Worm (Caenorhabditis elegans) whole organism, midembryonic: ENCODE measurements around the gene F44B9.2.

ENCODE experiments used
- T22C8.4 ChIP-seq: fragments of 200-800 bp; sonication (Bioruptor generic); IDR thresholded peaks from 2 replicates; pipeline ENCODE4 v1.3.6; 2022; ENCODE audit warnings: missing genetic modification characterization, missing compliant biosample characterization
- cog-1 ChIP-seq: sonication (generic microtip); optimal IDR thresholded peaks from 2 replicates; lab custom pipeline; 2016; ENCODE audit warnings: missing genetic modification characterization, missing compliant biosample characterization
- flt-1 ChIP-seq: fragments of 200-800 bp; sonication (Bioruptor generic); IDR thresholded peaks from 2 replicates; pipeline ENCODE4 v1.3.6; 2022; ENCODE audit warnings: missing genetic modification characterization, missing compliant biosample characterization
- klf-2 ChIP-seq: fragments of 200-800 bp; sonication (Bioruptor generic); conservative IDR thresholded peaks from 2 replicates; pipeline ENCODE4 v1.3.6; 2022; ENCODE audit warnings: missing genetic modification reagents, missing genetic modification characterization, missing compliant biosample characterization
- med-1 ChIP-seq: sonication (generic microtip); optimal IDR thresholded peaks from 2 replicates; lab custom pipeline; 2017; ENCODE audit warnings: missing genetic modification characterization, mild to moderate bottlenecking, missing compliant biosample characterization, antibody characterized with exemption, missing genetic modification reagents; ENCODE audit not compliant: insufficient read depth
- ref-1 ChIP-seq: fragments of 200-800 bp; sonication (Bioruptor generic); conservative IDR thresholded peaks from 2 replicates; pipeline ENCODE4 v1.3.6; 2022; ENCODE audit warnings: missing genetic modification reagents, missing genetic modification characterization, missing compliant biosample characterization
- tab-1 ChIP-seq: fragments of 200-800 bp; sonication (Bioruptor generic); IDR thresholded peaks from 2 replicates; pipeline ENCODE4 v1.3.6; 2022; ENCODE audit warnings: missing genetic modification characterization, missing compliant biosample characterization
- ztf-23 ChIP-seq: fragments of 200-800 bp; sonication (Bioruptor generic); IDR thresholded peaks from 2 replicates; pipeline ENCODE4 v1.3.6; 2022; ENCODE audit warnings: missing genetic modification reagents, missing genetic modification characterization, missing compliant biosample characterization
- ztf-29 ChIP-seq: fragments of 200-800 bp; sonication (Bioruptor generic); IDR thresholded peaks from 2 replicates; pipeline ENCODE4 v1.3.6; 2022; ENCODE audit warnings: missing genetic modification reagents, missing genetic modification characterization, missing compliant biosample characterization

Gene F44B9.2

DNA sequence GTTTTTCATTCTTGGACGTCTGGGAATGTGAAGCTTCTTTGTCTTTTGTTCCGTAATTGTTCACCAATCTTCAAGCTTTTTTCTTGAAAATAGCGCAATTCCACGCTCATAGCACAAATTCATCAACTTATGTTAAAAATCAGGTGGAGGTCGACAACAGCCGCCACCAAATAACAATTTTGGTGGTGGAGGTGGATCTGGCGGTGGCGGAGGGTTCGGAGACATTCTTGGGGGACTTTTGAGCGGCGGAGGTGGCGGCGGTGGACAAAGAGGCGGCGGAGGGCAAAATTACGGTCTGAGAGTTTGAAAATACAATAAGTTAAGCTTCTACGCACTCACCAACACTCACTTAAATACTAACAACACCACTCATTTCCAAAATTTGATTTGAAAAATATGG is 40.3 kb upstream of the F44B9.2 start:
- TF ChIP-seq tab-1 (GFP tag; lab: Robert Waterston, UW) (no peak), ref-1 (GFP tag; lab: Robert Waterston, UW) (no peak), flt-1 (GFP tag; lab: Robert Waterston, UW) (no peak), med-1 (GFP tag; lab: Kevin White, UChicago) (no peak), ztf-29 (GFP tag; lab: Robert Waterston, UW) (no peak), cog-1 (tag; lab: Kevin White, UChicago) (no peak), klf-2 (GFP tag; lab: Robert Waterston, UW) (no peak), T22C8.4 (no peak), ztf-23 (no peak)

- TF ChIP-seq flt-1 (GFP tag; lab: Robert Waterston, UW) (no peak), ztf-23 (no peak), ref-1 (GFP tag; lab: Robert Waterston, UW) (no peak), klf-2 (GFP tag; lab: Robert Waterston, UW) (no peak), med-1 (GFP tag; lab: Kevin White, UChicago) (no peak), ztf-29 (GFP tag; lab: Robert Waterston, UW) (no peak), T22C8.4 (no peak), tab-1 (GFP tag; lab: Robert Waterston, UW) (no peak), cog-1 (tag; lab: Kevin White, UChicago) (no peak)
Measured at ce11 chrIII:7986585-7987171, 35.6 kb upstream of the F44B9.2 start, which contains the start of gene hrpk-2. TSS of gene hrpk-2 (plus strand) at chrIII:7987121.

ce11 chrIII:7996353-7996752 is 25.9 kb upstream of the F44B9.2 start, which contains the start of gene npr-17:
TSS of gene npr-17 (minus strand) at chrIII:7996453.
- TF ChIP-seq ref-1 (GFP tag; lab: Robert Waterston, UW) (no peak), med-1 (GFP tag; lab: Kevin White, UChicago) (no peak), flt-1 (GFP tag; lab: Robert Waterston, UW) (no peak), T22C8.4 (no peak), ztf-29 (GFP tag; lab: Robert Waterston, UW) (no peak), klf-2 (GFP tag; lab: Robert Waterston, UW) (no peak)

- TF ChIP-seq ztf-23 (no peak), med-1 (GFP tag; lab: Kevin White, UChicago) (no peak)
Measured at ce11 chrIII:7997447-7998046, 24.7 kb upstream of the F44B9.2 start.

ce11 chrIII:8001557-8001956 is 20.7 kb upstream of the F44B9.2 start:
- TF ChIP-seq T22C8.4, result no peak
- no peak for TF ChIP-seq ztf-29 (GFP tag; lab: Robert Waterston, UW)
- no peak for TF ChIP-seq med-1 (GFP tag; lab: Kevin White, UChicago)
- no peak for TF ChIP-seq tab-1 (GFP tag; lab: Robert Waterston, UW)
- TF ChIP-seq ref-1 (GFP tag; lab: Robert Waterston, UW), result no peak
- no peak for TF ChIP-seq ztf-23
- no peak for TF ChIP-seq flt-1 (GFP tag; lab: Robert Waterston, UW)
- TF ChIP-seq klf-2 (GFP tag; lab: Robert Waterston, UW), result no peak
- TF ChIP-seq cog-1 (tag; lab: Kevin White, UChicago), result no peak

DNA sequence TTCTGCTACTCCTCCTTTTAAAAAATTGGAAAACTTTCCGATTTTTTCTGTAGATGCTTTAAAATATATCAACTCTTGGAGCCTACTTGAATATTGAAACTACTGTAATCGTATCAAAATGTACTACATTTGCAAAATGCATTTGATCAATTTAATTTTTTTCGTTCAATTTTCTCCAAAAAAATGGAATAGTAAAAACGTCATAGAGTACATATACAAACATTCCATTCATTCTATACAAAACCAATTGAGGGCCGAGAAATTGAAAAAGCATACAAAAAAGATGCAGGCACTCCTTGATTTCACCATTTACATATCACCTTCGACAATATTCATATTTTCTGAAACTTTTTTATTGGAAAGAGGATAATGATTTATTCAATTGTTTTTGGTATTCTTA is 18.2 kb upstream of the F44B9.2 start, which contains the start of gene C06G4.6:
Gene C06G4.6 (plus strand): TSS at position 301 of the 400 bp plus-strand sequence.
- TF ChIP-seq ref-1 (GFP tag; lab: Robert Waterston, UW), result no peak
- TF ChIP-seq klf-2 (GFP tag; lab: Robert Waterston, UW), result no peak
- no peak for TF ChIP-seq T22C8.4
- no peak for TF ChIP-seq ztf-29 (GFP tag; lab: Robert Waterston, UW)
- TF ChIP-seq flt-1 (GFP tag; lab: Robert Waterston, UW), result no peak
- TF ChIP-seq med-1 (GFP tag; lab: Kevin White, UChicago), result no peak
- no peak for TF ChIP-seq cog-1 (tag; lab: Kevin White, UChicago)
- TF ChIP-seq tab-1 (GFP tag; lab: Robert Waterston, UW), result no peak
- TF ChIP-seq ztf-23, result no peak

- TF ChIP-seq ztf-23 (no peak), med-1 (GFP tag; lab: Kevin White, UChicago) (no peak), tab-1 (GFP tag; lab: Robert Waterston, UW) (no peak), ztf-29 (GFP tag; lab: Robert Waterston, UW) (no peak), cog-1 (tag; lab: Kevin White, UChicago) (no peak), flt-1 (GFP tag; lab: Robert Waterston, UW) (no peak), T22C8.4 (no peak), ref-1 (GFP tag; lab: Robert Waterston, UW) (no peak), klf-2 (GFP tag; lab: Robert Waterston, UW) (no peak)
Measured at ce11 chrIII:8009769-8010168, 12.5 kb upstream of the F44B9.2 start, which contains the start of gene cit-1.1. TSS of gene cit-1.1 (minus strand) at chrIII:8009821.

DNA sequence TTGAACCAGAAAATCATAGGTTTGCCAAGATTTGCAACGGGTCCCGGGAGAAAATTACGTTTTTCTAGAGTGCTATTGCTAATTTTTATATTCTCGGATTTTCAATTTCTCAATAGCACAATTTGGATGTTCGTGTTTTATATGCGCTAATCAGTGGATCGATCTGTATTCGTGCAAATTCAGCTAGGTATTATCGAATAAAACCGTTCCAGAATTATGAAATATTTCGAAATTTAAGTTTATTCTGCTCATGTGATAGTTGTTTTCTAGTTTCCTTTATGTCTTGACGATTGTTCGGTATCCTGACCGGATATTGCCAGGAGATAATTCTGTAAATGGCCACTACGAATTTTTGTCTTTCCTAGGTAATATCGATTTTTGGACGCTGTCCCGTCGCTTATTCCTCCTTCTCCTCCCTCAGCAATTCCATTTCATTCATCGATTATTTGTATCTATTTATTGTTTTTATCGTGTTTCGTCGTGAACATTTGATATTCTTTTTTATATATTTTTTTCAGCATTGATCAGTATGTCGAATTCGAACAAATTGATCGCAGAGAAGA is 11.9 kb upstream of the F44B9.2 start, which contains the start of gene cit-1.2:
Gene cit-1.2 (plus strand): TSS at position 513 of the 563 bp plus-strand sequence.
- TF ChIP-seq med-1 (GFP tag; lab: Kevin White, UChicago), result no peak
- TF ChIP-seq ztf-23, result no peak
- TF ChIP-seq ztf-29 (GFP tag; lab: Robert Waterston, UW), result no peak
- TF ChIP-seq T22C8.4, result no peak
- TF ChIP-seq cog-1 (tag; lab: Kevin White, UChicago), result no peak
- TF ChIP-seq klf-2 (GFP tag; lab: Robert Waterston, UW), result no peak
- TF ChIP-seq flt-1 (GFP tag; lab: Robert Waterston, UW), result no peak
- no peak for TF ChIP-seq tab-1 (GFP tag; lab: Robert Waterston, UW)
- TF ChIP-seq ref-1 (GFP tag; lab: Robert Waterston, UW), result no peak

- no peak for TF ChIP-seq cog-1 (tag; lab: Kevin White, UChicago)
- TF ChIP-seq tab-1 (GFP tag; lab: Robert Waterston, UW), result no peak
- TF ChIP-seq ztf-29 (GFP tag; lab: Robert Waterston, UW), result no peak
- no peak for TF ChIP-seq flt-1 (GFP tag; lab: Robert Waterston, UW)
- TF ChIP-seq ref-1 (GFP tag; lab: Robert Waterston, UW), result no peak
- no peak for TF ChIP-seq med-1 (GFP tag; lab: Kevin White, UChicago)
- no peak for TF ChIP-seq T22C8.4
- TF ChIP-seq ztf-23, result no peak
- TF ChIP-seq klf-2 (GFP tag; lab: Robert Waterston, UW), result no peak
Measured at ce11 chrIII:8013582-8013981, 8.7 kb upstream of the F44B9.2 start.
